Fruit fly (Drosophila melanogaster) whole organism, embryonic: ENCODE measurements around the gene mRpL49.

Experiments used
- Adf1 ChIP-seq: fragments of 200-800 bp; sonication (Bioruptor generic); IDR thresholded peaks from 2 replicates; pipeline ENCODE4 v1.3.6; 2022; ENCODE audit warnings: missing biosample characterization, missing genetic modification characterization
- Bgb ChIP-seq: fragments of 200-800 bp; sonication (Bioruptor generic); IDR thresholded peaks from 2 replicates; pipeline ENCODE4 v1.3.6; 2022; ENCODE audit warnings: missing biosample characterization, missing genetic modification characterization; ENCODE audit not compliant: partially characterized antibody
- BtbVII ChIP-seq: fragments of 200-800 bp; sonication (Bioruptor generic); optimal IDR thresholded peaks from 3 replicates; lab custom pipeline; 2017; ENCODE audit warnings: missing biosample characterization, mild to moderate bottlenecking, missing genetic modification characterization
- CG10209 ChIP-seq: fragments of 200-800 bp; sonication (Bioruptor generic); optimal IDR thresholded peaks from 3 replicates; lab custom pipeline; 2017; ENCODE audit warnings: missing biosample characterization, mild to moderate bottlenecking, missing genetic modification characterization, missing genetic modification reagents
- CG10654 ChIP-seq: fragments of 200-800 bp; sonication (Bioruptor generic); optimal IDR thresholded peaks from 2 replicates; lab custom pipeline; 2016; ENCODE audit warnings: missing biosample characterization, missing genetic modification characterization
- CG11398 ChIP-seq: fragments of 200-800 bp; sonication (Bioruptor generic); optimal IDR thresholded peaks from 2 replicates; lab custom pipeline; 2016; ENCODE audit warnings: missing biosample characterization, missing genetic modification characterization
- CG11696 ChIP-seq: fragments of 200-800 bp; sonication (Bioruptor generic); IDR thresholded peaks from 2 replicates; pipeline ENCODE4 v1.3.6; 2022; ENCODE audit warnings: missing biosample characterization, missing genetic modification characterization
- CG14441 ChIP-seq: fragments of 200-800 bp; sonication (Bioruptor generic); IDR thresholded peaks from 2 replicates; pipeline ENCODE4 v1.3.6; 2022; ENCODE audit warnings: missing biosample characterization, missing genetic modification characterization
- CG15514 ChIP-seq: fragments of 200-800 bp; sonication (Bioruptor generic); optimal IDR thresholded peaks from 3 replicates; lab custom pipeline; 2017; ENCODE audit warnings: missing biosample characterization, missing genetic modification characterization, mild to moderate bottlenecking, moderate library complexity, missing genetic modification reagents
- CG16863 ChIP-seq: fragments of 200-800 bp; sonication (Bioruptor generic); optimal IDR thresholded peaks from 3 replicates; lab custom pipeline; 2016; ENCODE audit warnings: missing biosample characterization, missing genetic modification characterization
- CG2712 ChIP-seq: fragments of 200-800 bp; optimal IDR thresholded peaks from 3 replicates; lab custom pipeline; 2019; ENCODE audit warnings: missing biosample characterization, mild to moderate bottlenecking, missing genetic modification characterization, moderate library complexity
- CG30020 ChIP-seq: fragments of 200-800 bp; optimal IDR thresholded peaks from 2 replicates; lab custom pipeline; 2019; ENCODE audit warnings: missing biosample characterization, mild to moderate bottlenecking, missing genetic modification characterization, moderate library complexity
- CG30403 ChIP-seq: fragments of 200-800 bp; sonication (Bioruptor generic); optimal IDR thresholded peaks from 3 replicates; lab custom pipeline; 2016; ENCODE audit warnings: missing biosample characterization, missing genetic modification characterization
- CG3163 ChIP-seq: fragments of 200-800 bp; sonication (Bioruptor generic); optimal IDR thresholded peaks from 3 replicates; lab custom pipeline; 2016; ENCODE audit warnings: missing biosample characterization, missing genetic modification characterization
- CG34224 ChIP-seq: fragments of 200-800 bp; sonication (Bioruptor generic); IDR thresholded peaks from 3 replicates; pipeline ENCODE4 v1.3.6; 2022; ENCODE audit warnings: missing biosample characterization, missing genetic modification characterization; ENCODE audit not compliant: partially characterized antibody
- CG3995 ChIP-seq: fragments of 200-800 bp; sonication (Bioruptor generic); optimal IDR thresholded peaks from 3 replicates; lab custom pipeline; 2016; ENCODE audit warnings: missing biosample characterization, missing genetic modification characterization
- CG4820 ChIP-seq: fragments of 200-800 bp; sonication (Bioruptor generic); optimal IDR thresholded peaks from 3 replicates; lab custom pipeline; 2016; ENCODE audit warnings: missing biosample characterization, missing genetic modification characterization
- CG4854 ChIP-seq: fragments of 200-800 bp; sonication (Bioruptor generic); optimal IDR thresholded peaks from 2 replicates; lab custom pipeline; 2016; ENCODE audit warnings: missing biosample characterization, missing genetic modification characterization, inconsistent platforms
- CG6254 ChIP-seq: fragments of 200-800 bp; sonication (Bioruptor generic); optimal IDR thresholded peaks from 3 replicates; lab custom pipeline; 2017; ENCODE audit warnings: mild to moderate bottlenecking, missing biosample characterization, missing genetic modification reagents, missing genetic modification characterization
- CG8478 ChIP-seq: fragments of >200 bp; optimal IDR thresholded peaks from 2 replicates; lab custom pipeline; 2018
- CG9609 ChIP-seq: fragments of 200-800 bp; sonication (Bioruptor generic); optimal IDR thresholded peaks from 3 replicates; lab custom pipeline; 2016; ENCODE audit warnings: missing biosample characterization, missing genetic modification characterization
- CG9797 ChIP-seq: fragments of 200-800 bp; sonication (Bioruptor generic); optimal IDR thresholded peaks from 3 replicates; lab custom pipeline; 2018; ENCODE audit warnings: missing biosample characterization, mild to moderate bottlenecking, missing genetic modification characterization
- D19A ChIP-seq: fragments of 200-800 bp; optimal IDR thresholded peaks from 3 replicates; lab custom pipeline; 2019; ENCODE audit warnings: missing biosample characterization, mild to moderate bottlenecking, missing genetic modification characterization, moderate library complexity
- Dref ChIP-seq: fragments of 200-800 bp; sonication (Bioruptor generic); IDR thresholded peaks from 2 replicates; pipeline ENCODE4 v1.3.6; 2022; ENCODE audit warnings: missing biosample characterization, missing genetic modification characterization
- Eip74EF ChIP-seq, 2 experiments: fragments of 200-800 bp in 1 of 2; fragments of >200 bp in 1 of 2; sonication (Bioruptor generic) in 1 of 2; optimal IDR thresholded peaks; 2 replicates each; lab custom pipeline; 2017 to 2019; ENCODE audit warnings: missing biosample characterization in 2 of 2, missing genetic modification characterization in 2 of 2, mild to moderate bottlenecking in 1 of 2, moderate library complexity in 1 of 2
- Hr78 ChIP-seq, 2 experiments: fragments of 200-800 bp in 1 of 2; fragments of >200 bp in 1 of 2; sonication (Bioruptor generic) in 1 of 2; optimal IDR thresholded peaks; 2 replicates each; lab custom pipeline; 2017 to 2019; ENCODE audit warnings: missing biosample characterization in 2 of 2, missing genetic modification characterization in 2 of 2, mild to moderate bottlenecking in 1 of 2, moderate library complexity in 1 of 2
- NK7.1 ChIP-seq: fragments of 200-800 bp; sonication (Bioruptor generic); optimal IDR thresholded peaks from 3 replicates; lab custom pipeline; 2016; ENCODE audit warnings: missing biosample characterization, missing genetic modification characterization
- Oaz ChIP-seq: fragments of 200-800 bp; sonication (Bioruptor generic); IDR thresholded peaks from 2 replicates; pipeline ENCODE4 v1.3.6; 2022; ENCODE audit warnings: missing biosample characterization, missing genetic modification characterization
- Pdp1 ChIP-seq, 2 experiments: fragments of 200-800 bp; sonication (Bioruptor generic); optimal IDR thresholded peaks; 3 replicates each; lab custom pipeline; 2016; ENCODE audit warnings: missing biosample characterization in 2 of 2, missing genetic modification characterization in 2 of 2, mild to moderate bottlenecking in 1 of 2, moderate library complexity in 1 of 2
- Spps ChIP-seq: fragments of 200-800 bp; sonication (Bioruptor generic); optimal IDR thresholded peaks from 2 replicates; lab custom pipeline; 2018; ENCODE audit warnings: missing biosample characterization, mild to moderate bottlenecking, missing genetic modification characterization
- ato ChIP-seq: fragments of 200-800 bp; sonication (Bioruptor generic); IDR thresholded peaks from 2 replicates; pipeline ENCODE4 v1.3.6; 2022; ENCODE audit warnings: missing biosample characterization, missing genetic modification characterization; ENCODE audit not compliant: partially characterized antibody
- cad ChIP-seq: fragments of >200 bp; optimal IDR thresholded peaks from 2 replicates; lab custom pipeline; 2017; ENCODE audit warnings: missing biosample characterization, missing genetic modification characterization
- chinmo ChIP-seq: fragments of 200-800 bp; sonication (Bioruptor generic); IDR thresholded peaks from 4 replicates; pipeline ENCODE4 v1.3.6; 2022; ENCODE audit warnings: missing biosample characterization, missing genetic modification characterization; ENCODE audit not compliant: partially characterized antibody
- fd3F ChIP-seq: fragments of 200-800 bp; sonication (Bioruptor generic); optimal IDR thresholded peaks from 2 replicates; lab custom pipeline; 2018; ENCODE audit warnings: missing biosample characterization, mild to moderate bottlenecking, missing genetic modification characterization, moderate library complexity
- fd64A ChIP-seq: fragments of 200-800 bp; sonication (Bioruptor generic); optimal IDR thresholded peaks from 3 replicates; lab custom pipeline; 2018; ENCODE audit warnings: missing biosample characterization, mild to moderate bottlenecking, missing genetic modification characterization
- grn ChIP-seq: fragments of 200-800 bp; sonication (Bioruptor generic); optimal IDR thresholded peaks from 3 replicates; lab custom pipeline; 2017; ENCODE audit warnings: missing biosample characterization, missing genetic modification characterization
- lab ChIP-seq: fragments of 200-800 bp; sonication (Bioruptor generic); optimal IDR thresholded peaks from 3 replicates; lab custom pipeline; 2017; ENCODE audit warnings: missing biosample characterization, missing genetic modification characterization, mild to moderate bottlenecking, moderate library complexity, missing genetic modification reagents
- nmo ChIP-seq: fragments of 200-800 bp; sonication (Bioruptor generic); optimal IDR thresholded peaks from 2 replicates; lab custom pipeline; 2018; ENCODE audit warnings: missing biosample characterization, mild to moderate bottlenecking, missing genetic modification characterization, moderate library complexity
- prd ChIP-seq, 3 experiments: fragments of >200 bp in 2 of 3; fragments of 200-800 bp in 1 of 3; sonication (Bioruptor generic) in 1 of 3; optimal IDR thresholded peaks in 2 of 3; IDR thresholded peaks in 1 of 3; 2 replicates in 2 of 3; 3 replicates in 1 of 3; pipeline versions ENCODE4 v1.3.6 to Lab custom; 2017 to 2022; ENCODE audit warnings: missing biosample characterization in 1 of 3, missing genetic modification characterization in 1 of 3
- sc ChIP-seq, 3 experiments: fragments of >200 bp in 2 of 3; fragments of 200-800 bp in 1 of 3; sonication (Bioruptor generic) in 1 of 3; optimal IDR thresholded peaks; 2 replicates in 2 of 3; 3 replicates in 1 of 3; lab custom pipeline; 2017; ENCODE audit warnings: mild to moderate bottlenecking in 1 of 3, missing biosample characterization in 1 of 3, missing genetic modification characterization in 1 of 3, missing genetic modification reagents in 1 of 3
- slp2 ChIP-seq: fragments of 200-800 bp; sonication (Bioruptor generic); optimal IDR thresholded peaks from 2 replicates; lab custom pipeline; 2016; ENCODE audit warnings: missing biosample characterization, missing genetic modification characterization
- so ChIP-seq: fragments of 200-800 bp; sonication (Bioruptor generic); IDR thresholded peaks from 3 replicates; pipeline ENCODE4 v1.3.6; 2022; ENCODE audit warnings: missing biosample characterization, missing genetic modification characterization
- sqz ChIP-seq: fragments of 200-800 bp; sonication (Bioruptor generic); optimal IDR thresholded peaks from 3 replicates; lab custom pipeline; 2018; ENCODE audit warnings: missing biosample characterization, mild to moderate bottlenecking, missing genetic modification characterization
- stc ChIP-seq: fragments of 200-800 bp; sonication (Bioruptor generic); IDR thresholded peaks from 2 replicates; pipeline ENCODE4 v1.3.6; 2022; ENCODE audit warnings: missing biosample characterization, missing genetic modification characterization
- toy ChIP-seq: fragments of 200-800 bp; sonication (Bioruptor generic); IDR thresholded peaks from 2 replicates; pipeline ENCODE4 v1.3.6; 2022; ENCODE audit warnings: missing biosample characterization, missing genetic modification characterization
- tup ChIP-seq: fragments of 200-800 bp; sonication (Bioruptor generic); optimal IDR thresholded peaks from 2 replicates; lab custom pipeline; 2016; ENCODE audit warnings: missing biosample characterization, mild to moderate bottlenecking, missing genetic modification characterization, moderate library complexity
- zf30C ChIP-seq: fragments of 200-800 bp; sonication (Bioruptor generic); optimal IDR thresholded peaks from 3 replicates; lab custom pipeline; 2018; ENCODE audit warnings: missing biosample characterization, mild to moderate bottlenecking, missing genetic modification characterization

mRpL49 gene

DNA sequence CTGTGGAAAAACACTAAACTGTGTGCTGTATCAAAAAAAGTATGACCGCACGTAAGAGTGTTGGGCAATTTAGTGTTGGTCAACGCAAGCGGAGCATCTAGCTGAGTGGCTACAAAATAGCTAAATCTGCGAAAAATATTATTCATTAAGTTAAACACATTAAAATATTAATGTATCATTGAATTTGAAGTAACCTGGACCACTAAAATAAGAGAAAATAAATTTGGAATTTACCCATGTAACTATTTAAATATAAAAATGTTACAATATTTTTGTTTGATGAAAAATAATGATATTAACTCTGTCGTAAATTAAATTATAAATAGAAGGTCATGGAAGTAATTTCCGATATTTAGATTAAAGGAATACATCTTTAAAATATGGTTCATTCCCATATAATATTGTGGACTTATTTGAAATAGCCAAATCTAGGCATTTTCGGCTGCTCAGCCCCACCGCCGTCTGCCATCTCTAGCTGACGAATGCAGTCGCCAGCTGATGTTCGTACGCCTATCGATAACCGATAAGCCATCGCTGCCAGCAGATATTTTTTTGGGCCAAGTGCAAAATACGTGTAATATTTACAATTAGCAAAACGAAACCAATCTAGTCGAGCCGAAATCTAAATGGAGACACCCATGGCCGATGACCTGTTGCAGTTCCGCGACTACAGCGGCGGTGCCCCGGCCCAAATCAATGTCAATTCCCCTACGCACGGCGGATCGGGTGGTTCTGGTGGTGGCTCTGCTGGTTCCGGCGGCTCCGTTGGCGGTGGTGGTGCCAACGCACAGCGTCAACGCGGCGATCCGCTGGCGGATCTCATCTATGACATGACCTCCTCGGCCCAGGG, 2.9 kb downstream of the mRpL49 start, which contains the start of the genes Brms1 and CG4645 (continued):
- TF ChIP-seq zf30C (GFP tag; lab: Kevin White, UChicago) (no peak), Pdp1 (GFP tag; optimal IDR thresholded peaks at IDR 0.05; lab: Kevin White, UChicago) (peak; percentile 12 to 17), prd (optimal IDR thresholded peaks at IDR 0.05; lab: Kevin White, UChicago) (no peak), prd (GFP tag; IDR thresholded peaks at IDR 0.05; lab: Robert Waterston, UW) (peak; percentile 50; the same call in 2 of the 3 replicates), Adf1 (GFP tag; lab: Robert Waterston, UW) (no peak; the same call in 1 of the 2 replicates), CG4854 (GFP tag; lab: Kevin White, UChicago) (no peak), Hr78 (GFP tag; optimal IDR thresholded peaks at IDR 0.05; lab: Kevin White, UChicago) (no peak), CG11398 (no peak), BtbVII (peak; percentile 2), CG4820 (GFP tag; lab: Kevin White, UChicago) (peak; percentile 38), Dref (GFP tag; lab: Robert Waterston, UW) (peak; percentile 69), Oaz (GFP tag; lab: Robert Waterston, UW) (no peak), fd3F (peak; percentile 12), CG30020 (tag; lab: Kevin White, UChicago) (peak; percentile 48), cad (no peak), CG9797 (peak; percentile 66), lab (GFP tag; lab: Kevin White, UChicago) (peak; percentile 15), sc (optimal IDR thresholded peaks at IDR 0.05; lab: Kevin White, UChicago) (no peak), sc (GFP tag; optimal IDR thresholded peaks at IDR 0.05; lab: Kevin White, UChicago) (no peak), ato (GFP tag; lab: Robert Waterston, UW) (no peak), grn (GFP tag; lab: Kevin White, UChicago) (no peak), CG14441 (GFP tag; lab: Robert Waterston, UW) (peak; percentile 28; the same call in 1 of the 2 replicates), Eip74EF (GFP tag; optimal IDR thresholded peaks at IDR 0.05; lab: Kevin White, UChicago) (no peak), fd64A (GFP tag; lab: Kevin White, UChicago) (no peak), CG2712 (tag; lab: Kevin White, UChicago) (peak; percentile 57), stc (GFP tag; lab: Robert Waterston, UW) (no peak; the same call in 1 of the 2 replicates), CG30403 (GFP tag; lab: Kevin White, UChicago) (peak; percentile 79), toy (no peak), CG8478 (lab: Kevin White, UChicago) (no peak), nmo (peak; percentile 70), CG3163 (GFP tag; lab: Kevin White, UChicago) (no peak), sqz (GFP tag; lab: Kevin White, UChicago) (no peak), CG15514 (GFP tag; lab: Kevin White, UChicago) (peak; percentile 77), CG10209 (GFP tag; lab: Kevin White, UChicago) (peak; percentile 56), so (no peak), CG34224 (GFP tag; lab: Robert Waterston, UW) (peak; percentile 44; the same call in 2 of the 3 replicates), CG10654 (GFP tag; lab: Kevin White, UChicago) (no peak), chinmo (no peak), tup (no peak), Bgb (peak; percentile 33; the same call in 1 of the 2 replicates), CG6254 (no peak), slp2 (GFP tag; lab: Kevin White, UChicago) (no peak), NK7.1 (no peak), CG3995 (GFP tag; lab: Kevin White, UChicago) (peak; percentile 2), D19A (tag; lab: Kevin White, UChicago) (peak; percentile 14), CG16863 (no peak), CG9609 (peak; percentile 7), CG11696 (no peak), Spps (tag; lab: Kevin White, UChicago) (no peak)
